Fruit fly (Drosophila melanogaster): ENCODE results near the gene Glyp.

DNA sequence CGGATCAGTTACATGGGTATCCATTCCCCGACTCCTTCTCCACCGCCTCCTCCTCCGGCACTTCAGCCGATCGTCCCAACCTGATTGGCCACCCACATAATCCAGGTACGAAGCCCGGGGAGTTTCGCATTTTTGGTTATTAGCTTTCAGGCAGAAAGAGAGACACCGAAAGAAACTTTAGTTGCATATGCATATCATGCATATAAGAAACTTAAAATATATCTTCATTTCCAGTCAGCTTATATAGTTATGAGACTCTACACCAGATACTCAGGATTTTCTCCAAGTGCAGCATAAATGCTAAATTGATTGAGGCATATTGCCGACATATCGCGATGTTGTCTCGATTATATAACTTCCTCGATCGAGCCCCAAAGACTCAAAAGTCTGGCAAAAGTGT, 53.5 kb downstream of the Glyp start:
- TF ChIP-seq CG1620 (GFP tag; optimal IDR thresholded peaks at IDR 0.05) (no peak), kay (GFP tag; ENCODE audit: borderline replicate concordance) (no peak)
